Worm (Caenorhabditis elegans) whole organism, L3 larva: ENCODE measurements around the gene Y39A1A.10.

Source experiments
- R02D3.7 ChIP-seq: fragments of 150-350 bp; optimal IDR thresholded peaks from 2 replicates; lab custom pipeline; 2014; ENCODE audit warnings: missing biosample characterization, missing genetic modification characterization
- nhr-25 ChIP-seq: sonication (generic microtip); optimal IDR thresholded peaks from 2 replicates; lab custom pipeline; 2017; ENCODE audit warnings: missing biosample characterization, missing genetic modification characterization
- nhr-77 ChIP-seq: fragments of 150-350 bp; optimal IDR thresholded peaks from 2 replicates; lab custom pipeline; 2014; ENCODE audit warnings: missing biosample characterization, missing genetic modification characterization
- unc-62 ChIP-seq: fragments of 150-350 bp; sonication (generic microtip); optimal IDR thresholded peaks from 4 replicates; lab custom pipeline; 2014; ENCODE audit warnings: missing biosample characterization, missing genetic modification reagents, missing genetic modification characterization
- ztf-11 ChIP-seq: fragments of 150-350 bp; optimal IDR thresholded peaks from 2 replicates; lab custom pipeline; 2014; ENCODE audit warnings: missing biosample characterization, missing genetic modification characterization

DNA sequence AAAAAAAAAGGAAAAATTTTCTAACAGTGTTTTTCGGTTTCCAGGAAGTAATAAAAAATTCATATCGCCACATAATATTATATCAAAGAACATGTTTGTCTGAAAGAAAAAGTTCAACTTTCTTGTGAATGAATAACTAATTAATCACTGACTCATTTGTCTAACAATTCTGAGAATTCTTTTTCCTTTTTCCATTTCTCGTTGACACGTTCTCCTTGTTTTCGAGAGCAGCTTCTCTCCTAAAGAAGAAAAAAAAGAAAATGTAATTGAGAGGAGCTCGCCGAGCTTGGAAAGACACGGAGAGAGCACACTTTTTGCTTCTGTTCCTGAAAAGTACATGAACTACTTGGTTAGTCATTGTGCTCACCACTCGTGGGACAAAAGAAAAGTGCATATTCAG is 24.4 kb upstream of the Y39A1A.10 start:
- TF ChIP-seq nhr-25 (tag; lab: Kevin White, UChicago) = no peak
- TF ChIP-seq nhr-77 (tag; lab: Kevin White, UChicago) = no peak
- no peak for TF ChIP-seq unc-62 (GFP tag; lab: Kevin White, UChicago)
- no peak for TF ChIP-seq R02D3.7 (tag; lab: Kevin White, UChicago)
- no peak for TF ChIP-seq ztf-11 (tag; lab: Kevin White, UChicago)
